Fruit fly (Drosophila melanogaster) whole organism, adult: ENCODE measurements around the gene CG6565.

Experiments
- CG33017 ChIP-seq: fragments of 200-800 bp; sonication (Bioruptor generic); optimal IDR thresholded peaks from 2 replicates; lab custom pipeline; 2018; ENCODE audit warnings: missing biosample characterization, mild to moderate bottlenecking, missing genetic modification characterization, moderate library complexity
- Clk ChIP-seq: fragments of 200-800 bp; sonication (Bioruptor generic); optimal IDR thresholded peaks from 2 replicates; lab custom pipeline; 2017; ENCODE audit warnings: missing biosample characterization, missing genetic modification characterization
- cnc ChIP-seq, 2 experiments: fragments of >200 bp; optimal IDR thresholded peaks; 2 replicates each; lab custom pipeline; 2017

DNA sequence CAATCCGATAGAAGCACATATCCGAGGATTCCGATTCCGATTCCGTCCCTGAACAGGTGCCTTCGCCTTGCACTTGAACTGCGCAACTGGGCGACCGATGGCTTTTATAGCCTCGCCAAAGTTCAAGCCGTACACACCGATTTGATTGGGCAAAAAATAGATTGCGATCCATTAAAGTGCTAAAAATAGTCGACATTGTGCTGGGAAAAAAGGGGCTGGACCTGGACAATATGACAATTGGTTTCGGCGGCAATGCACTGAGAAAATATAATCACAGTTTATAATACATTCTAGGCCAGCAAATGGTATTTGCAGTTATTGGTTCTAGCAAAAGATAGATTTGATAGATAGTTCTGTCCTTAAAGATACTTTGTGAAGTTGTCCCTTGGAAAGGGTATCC, 12.4 kb upstream of the CG6565 start, which contains the start of gene CG9377:
- no peak for TF ChIP-seq cnc (optimal IDR thresholded peaks at IDR 0.05; lab: Kevin White, UChicago)
- TF ChIP-seq Clk (GFP tag; lab: Kevin White, UChicago), result no peak
- TF ChIP-seq CG33017 (tag; lab: Kevin White, UChicago), result no peak
